Worm (Caenorhabditis elegans): ENCODE data around the gene F58F9.3.

F58F9.3 gene

ce11 chrIV:6232769-6233290, at the start of gene F58F9.3:
F58F9.3 (plus strand) TSS chrIV:6233240.
- peak; percentile 3 for TF ChIP-seq crh-2 (tag; optimal IDR thresholded peaks at IDR 0.05)
- no peak for TF ChIP-seq ceh-16 (tag; optimal IDR thresholded peaks at IDR 0.05)
- TF ChIP-seq ztf-11 (tag; optimal IDR thresholded peaks at IDR 0.05) = no peak
- TF ChIP-seq aly-2 (tag; optimal IDR thresholded peaks at IDR 0.05) = no peak
- no peak for TF ChIP-seq lin-39 (tag; optimal IDR thresholded peaks at IDR 0.05)
- TF ChIP-seq alr-1 (tag; optimal IDR thresholded peaks at IDR 0.05) = no peak
- TF ChIP-seq nhr-6 (tag; optimal IDR thresholded peaks at IDR 0.05) = no peak
- TF ChIP-seq mab-5 (tag; optimal IDR thresholded peaks at IDR 0.05) = no peak
- TF ChIP-seq ztf-1 (GFP tag; conservative IDR thresholded peaks at IDR 0.05) = no peak
- peak; percentile 89 for TF ChIP-seq fos-1 (tag; optimal IDR thresholded peaks at IDR 0.05)

ce11 chrIV:6183757-6184156, 49.3 kb upstream of the F58F9.3 start, which contains the start of gene unc-77:
unc-77 (minus strand) TSS chrIV:6183857.
- no peak for TF ChIP-seq sma-9 (GFP tag; optimal IDR thresholded peaks at IDR 0.05)
- no peak for TF ChIP-seq sma-9 (tag; optimal IDR thresholded peaks at IDR 0.05)
- TF ChIP-seq unc-62 (GFP tag; optimal IDR thresholded peaks at IDR 0.05) = no peak
- TF ChIP-seq ceh-16 (tag; optimal IDR thresholded peaks at IDR 0.05) = no peak
- TF ChIP-seq lsy-2 (tag; optimal IDR thresholded peaks at IDR 0.05) = no peak
- no peak for TF ChIP-seq gmeb-1 (tag; optimal IDR thresholded peaks at IDR 0.05)
- no peak for TF ChIP-seq alr-1 (tag; optimal IDR thresholded peaks at IDR 0.05)
- no peak for TF ChIP-seq peb-1 (tag; optimal IDR thresholded peaks at IDR 0.05)
- no peak for TF ChIP-seq R02D3.7 (tag; optimal IDR thresholded peaks at IDR 0.05)
- TF ChIP-seq nhr-21 (tag; optimal IDR thresholded peaks at IDR 0.05) = no peak
- no peak for TF ChIP-seq C34F6.9 (tag; optimal IDR thresholded peaks at IDR 0.05)

- no peak for TF ChIP-seq mab-5 (tag; optimal IDR thresholded peaks at IDR 0.05)
- TF ChIP-seq fos-1 (tag; optimal IDR thresholded peaks at IDR 0.05) = peak; percentile 48
- TF ChIP-seq nhr-10 (tag; optimal IDR thresholded peaks at IDR 0.05) = no peak
- no peak for TF ChIP-seq unc-39 (tag; optimal IDR thresholded peaks at IDR 0.05)
- TF ChIP-seq blmp-1 (tag; optimal IDR thresholded peaks at IDR 0.05; ENCODE audit: insufficient read depth) = no peak
- TF ChIP-seq ztf-1 (GFP tag; conservative IDR thresholded peaks at IDR 0.05) = no peak
- TF ChIP-seq nhr-23 (tag; optimal IDR thresholded peaks at IDR 0.05) = no peak
These were observed 47.5 kb upstream of the F58F9.3 start, which contains the start of gene asp-9 for ce11 chrIV:6185578-6185977. asp-9 (plus strand) TSS chrIV:6185889.

- TF ChIP-seq ztf-11 (tag; optimal IDR thresholded peaks at IDR 0.05) (no peak), elt-3 (tag; optimal IDR thresholded peaks at IDR 0.05) (no peak), ztf-4 (tag; optimal IDR thresholded peaks at IDR 0.05) (no peak), R02D3.7 (tag; optimal IDR thresholded peaks at IDR 0.05) (no peak), sma-9 (GFP tag; optimal IDR thresholded peaks at IDR 0.05) (no peak), sma-9 (tag; optimal IDR thresholded peaks at IDR 0.05) (no peak), lin-13 (GFP tag; optimal IDR thresholded peaks at IDR 0.05) (no peak), skn-1 (tag; optimal IDR thresholded peaks at IDR 0.05) (no peak), ceh-16 (tag; optimal IDR thresholded peaks at IDR 0.05) (no peak), alr-1 (tag; optimal IDR thresholded peaks at IDR 0.05) (no peak), lin-39 (tag; optimal IDR thresholded peaks at IDR 0.05) (no peak), zag-1 (tag; optimal IDR thresholded peaks at IDR 0.05) (no peak), fos-1 (tag; optimal IDR thresholded peaks at IDR 0.05) (no peak), nhr-21 (tag; optimal IDR thresholded peaks at IDR 0.05) (no peak), lsy-2 (tag; optimal IDR thresholded peaks at IDR 0.05) (no peak), ztf-1 (GFP tag; conservative IDR thresholded peaks at IDR 0.05) (no peak)
These were observed 45.9 kb upstream of the F58F9.3 start for ce11 chrIV:6187160-6187559.

- TF ChIP-seq nhr-25 (tag; optimal IDR thresholded peaks at IDR 0.05) (no peak), dmd-4 (tag; optimal IDR thresholded peaks at IDR 0.05) (no peak), lin-11 (tag; optimal IDR thresholded peaks at IDR 0.05) (no peak), nhr-21 (tag; optimal IDR thresholded peaks at IDR 0.05) (no peak), ceh-82 (tag; optimal IDR thresholded peaks at IDR 0.05) (no peak), unc-62 (GFP tag; optimal IDR thresholded peaks at IDR 0.05) (no peak), ceh-16 (tag; optimal IDR thresholded peaks at IDR 0.05) (no peak), R02D3.7 (tag; optimal IDR thresholded peaks at IDR 0.05) (no peak), nhr-77 (tag; optimal IDR thresholded peaks at IDR 0.05) (no peak), ama-1 (optimal IDR thresholded peaks at IDR 0.05) (no peak), sma-9 (GFP tag; optimal IDR thresholded peaks at IDR 0.05) (no peak), sma-9 (tag; optimal IDR thresholded peaks at IDR 0.05) (no peak), aly-2 (tag; optimal IDR thresholded peaks at IDR 0.05) (no peak), nhr-6 (tag; optimal IDR thresholded peaks at IDR 0.05) (no peak)
These were observed 32.8 kb upstream of the F58F9.3 start for ce11 chrIV:6200249-6200648.

Data from whole organism, L2 larva.